Fruit fly (Drosophila melanogaster) whole organism, embryonic: ENCODE data around the gene CG11470.

Experiments
- Abd-B ChIP-seq: fragments of 200-800 bp; sonication (Bioruptor generic); optimal IDR thresholded peaks from 2 replicates; lab custom pipeline; 2018; ENCODE audit warnings: missing biosample characterization, mild to moderate bottlenecking, missing genetic modification characterization, moderate library complexity
- Antp ChIP-seq: fragments of 200-800 bp; sonication (Bioruptor generic); optimal IDR thresholded peaks from 3 replicates; lab custom pipeline; 2016; ENCODE audit warnings: missing biosample characterization, missing genetic modification characterization
- CG10147 ChIP-seq: fragments of 200-800 bp; sonication (Bioruptor generic); optimal IDR thresholded peaks from 2 replicates; lab custom pipeline; 2019; ENCODE audit warnings: missing biosample characterization, mild to moderate bottlenecking, missing genetic modification characterization, moderate library complexity
- CG1024 ChIP-seq: fragments of 200-800 bp; sonication (Bioruptor generic); IDR thresholded peaks from 2 replicates; pipeline ENCODE4 v1.3.6; 2022; ENCODE audit warnings: missing biosample characterization, missing genetic modification characterization
- CG10979 ChIP-seq: fragments of 200-800 bp; sonication (Bioruptor generic); optimal IDR thresholded peaks from 2 replicates; lab custom pipeline; 2018; ENCODE audit warnings: missing biosample characterization, mild to moderate bottlenecking, missing genetic modification characterization, moderate library complexity
- CG11398 ChIP-seq: fragments of 200-800 bp; sonication (Bioruptor generic); optimal IDR thresholded peaks from 2 replicates; lab custom pipeline; 2016; ENCODE audit warnings: missing biosample characterization, missing genetic modification characterization
- CG13624 ChIP-seq: fragments of 200-800 bp; sonication (Bioruptor generic); optimal IDR thresholded peaks from 2 replicates; lab custom pipeline; 2016; ENCODE audit warnings: missing biosample characterization, missing genetic modification characterization
- CG14014 ChIP-seq: fragments of 200-800 bp; sonication (Bioruptor generic); IDR thresholded peaks from 2 replicates; pipeline ENCODE4 v1.3.6; 2022; ENCODE audit warnings: missing biosample characterization, missing genetic modification characterization
- CG14860 ChIP-seq: fragments of 200-800 bp; sonication (Bioruptor generic); IDR thresholded peaks from 3 replicates; pipeline ENCODE4 v1.3.6; 2022; ENCODE audit warnings: missing biosample characterization, missing genetic modification characterization; ENCODE audit not compliant: partially characterized antibody
- CG18262 ChIP-seq: fragments of 200-800 bp; optimal IDR thresholded peaks from 3 replicates; lab custom pipeline; 2019; ENCODE audit warnings: missing biosample characterization, mild to moderate bottlenecking, missing genetic modification characterization, moderate library complexity
- CG2202 ChIP-seq: fragments of 200-800 bp; sonication (Bioruptor generic); optimal IDR thresholded peaks from 2 replicates; lab custom pipeline; 2018; ENCODE audit warnings: missing biosample characterization, mild to moderate bottlenecking, missing genetic modification characterization
- CG2678 ChIP-seq: fragments of 200-800 bp; sonication (Bioruptor generic); optimal IDR thresholded peaks from 3 replicates; lab custom pipeline; 2019; ENCODE audit warnings: missing biosample characterization, mild to moderate bottlenecking, missing genetic modification characterization, moderate library complexity
- CG32532 ChIP-seq: fragments of 200-800 bp; sonication (Bioruptor generic); IDR thresholded peaks from 2 replicates; pipeline ENCODE4 v1.3.6; 2022; ENCODE audit warnings: missing biosample characterization, missing genetic modification characterization
- CG3995 ChIP-seq: fragments of 200-800 bp; sonication (Bioruptor generic); optimal IDR thresholded peaks from 3 replicates; lab custom pipeline; 2016; ENCODE audit warnings: missing biosample characterization, missing genetic modification characterization
- CG5180 ChIP-seq: fragments of 200-800 bp; sonication (Bioruptor generic); optimal IDR thresholded peaks from 3 replicates; lab custom pipeline; 2017; ENCODE audit warnings: missing biosample characterization, missing genetic modification characterization, mild to moderate bottlenecking, moderate library complexity, missing genetic modification reagents
- CG6683 ChIP-seq: fragments of 200-800 bp; sonication (Bioruptor generic); optimal IDR thresholded peaks from 2 replicates; lab custom pipeline; 2017; ENCODE audit warnings: missing biosample characterization, mild to moderate bottlenecking, missing genetic modification characterization, missing genetic modification reagents
- CG6813 ChIP-seq: fragments of 200-800 bp; sonication (Bioruptor generic); optimal IDR thresholded peaks from 2 replicates; lab custom pipeline; 2017; ENCODE audit warnings: missing biosample characterization, missing genetic modification characterization, mild to moderate bottlenecking, moderate library complexity, missing genetic modification reagents
- CG9609 ChIP-seq: fragments of 200-800 bp; sonication (Bioruptor generic); optimal IDR thresholded peaks from 3 replicates; lab custom pipeline; 2016; ENCODE audit warnings: missing biosample characterization, missing genetic modification characterization
- CG9727 ChIP-seq: fragments of 200-800 bp; sonication (Bioruptor generic); optimal IDR thresholded peaks from 3 replicates; lab custom pipeline; 2017; ENCODE audit warnings: missing biosample characterization, mild to moderate bottlenecking, missing genetic modification characterization
- CTCF ChIP-seq: fragments of 200-800 bp; sonication (Bioruptor generic); optimal IDR thresholded peaks from 2 replicates; lab custom pipeline; 2017; ENCODE audit warnings: missing biosample characterization, mild to moderate bottlenecking, missing genetic modification characterization, moderate library complexity
- Dbx ChIP-seq: fragments of 200-800 bp; sonication (Bioruptor generic); IDR thresholded peaks from 3 replicates; pipeline ENCODE4 v1.3.6; 2022; ENCODE audit warnings: missing biosample characterization, missing genetic modification characterization
- Deaf1 ChIP-seq: fragments of 200-800 bp; optimal IDR thresholded peaks from 3 replicates; lab custom pipeline; 2019; ENCODE audit warnings: missing biosample characterization, mild to moderate bottlenecking, missing genetic modification characterization, moderate library complexity
- Dek ChIP-seq: fragments of 200-800 bp; sonication (Bioruptor generic); optimal IDR thresholded peaks from 3 replicates; lab custom pipeline; 2019; ENCODE audit warnings: missing biosample characterization, mild to moderate bottlenecking, missing genetic modification characterization, moderate library complexity
- Hey ChIP-seq: fragments of 200-800 bp; sonication (Bioruptor generic); optimal IDR thresholded peaks from 3 replicates; lab custom pipeline; 2018; ENCODE audit warnings: missing biosample characterization, mild to moderate bottlenecking, missing genetic modification characterization
- Max ChIP-seq: fragments of 200-800 bp; sonication (Bioruptor generic); optimal IDR thresholded peaks from 2 replicates; lab custom pipeline; 2016; ENCODE audit warnings: missing biosample characterization, mild to moderate bottlenecking, missing genetic modification characterization
- Med ChIP-seq: fragments of 200-800 bp; sonication (Bioruptor generic); peaks from one replicate; lab custom pipeline; 2016; ENCODE audit warnings: missing biosample characterization, missing genetic modification characterization, mild to moderate bottlenecking, inconsistent platforms, moderate library complexity
- Neu2 ChIP-seq: fragments of 200-800 bp; sonication (Bioruptor generic); optimal IDR thresholded peaks from 3 replicates; lab custom pipeline; 2016; ENCODE audit warnings: missing biosample characterization, missing genetic modification characterization, borderline replicate concordance
- Opbp ChIP-seq: fragments of 200-800 bp; sonication (Bioruptor generic); IDR thresholded peaks from 3 replicates; pipeline ENCODE4 v1.3.6; 2022; ENCODE audit warnings: missing biosample characterization, missing genetic modification characterization; ENCODE audit not compliant: partially characterized antibody
- Pdp1 ChIP-seq, 2 experiments: fragments of 200-800 bp; sonication (Bioruptor generic); optimal IDR thresholded peaks; 3 replicates each; lab custom pipeline; 2016; ENCODE audit warnings: missing biosample characterization in 2 of 2, missing genetic modification characterization in 2 of 2, mild to moderate bottlenecking in 1 of 2, moderate library complexity in 1 of 2
- Ravus ChIP-seq: fragments of 200-800 bp; sonication (Bioruptor generic); IDR thresholded peaks from 2 replicates; pipeline ENCODE4 v1.3.6; 2022; ENCODE audit warnings: missing biosample characterization, missing genetic modification characterization
- Spps ChIP-seq: fragments of 200-800 bp; sonication (Bioruptor generic); optimal IDR thresholded peaks from 2 replicates; lab custom pipeline; 2018; ENCODE audit warnings: missing biosample characterization, mild to moderate bottlenecking, missing genetic modification characterization
- Trl ChIP-seq, 3 experiments: fragments of >200 bp in 2 of 3; fragments of 200-800 bp in 1 of 3; sonication (Bioruptor generic) in 1 of 3; optimal IDR thresholded peaks; 2 replicates in 1 of 3; 3 replicates in 2 of 3; lab custom pipeline; 2016 to 2017; ENCODE audit warnings: missing biosample characterization in 1 of 3, missing genetic modification characterization in 1 of 3
- YL-1 ChIP-seq: fragments of 200-800 bp; sonication (Bioruptor generic); optimal IDR thresholded peaks from 3 replicates; lab custom pipeline; 2017; ENCODE audit warnings: missing biosample characterization, mild to moderate bottlenecking, missing genetic modification characterization
- ab ChIP-seq: fragments of 200-800 bp; sonication (Bioruptor generic); optimal IDR thresholded peaks from 2 replicates; lab custom pipeline; 2016; ENCODE audit warnings: missing biosample characterization, missing genetic modification characterization
- abd-A ChIP-seq: fragments of 200-800 bp; sonication (Bioruptor generic); optimal IDR thresholded peaks from 3 replicates; lab custom pipeline; 2019; ENCODE audit warnings: missing biosample characterization, mild to moderate bottlenecking, missing genetic modification characterization, moderate library complexity
- chinmo ChIP-seq: fragments of 200-800 bp; sonication (Bioruptor generic); IDR thresholded peaks from 4 replicates; pipeline ENCODE4 v1.3.6; 2022; ENCODE audit warnings: missing biosample characterization, missing genetic modification characterization; ENCODE audit not compliant: partially characterized antibody
- gcm ChIP-seq: fragments of 200-800 bp; sonication (Bioruptor generic); optimal IDR thresholded peaks from 2 replicates; lab custom pipeline; 2019; ENCODE audit warnings: missing biosample characterization, mild to moderate bottlenecking, missing genetic modification characterization, moderate library complexity
- gsb-n ChIP-seq: fragments of 200-800 bp; sonication (Bioruptor generic); optimal IDR thresholded peaks from 3 replicates; lab custom pipeline; 2018; ENCODE audit warnings: missing biosample characterization, mild to moderate bottlenecking, missing genetic modification characterization
- ken ChIP-seq: fragments of 200-800 bp; sonication (Bioruptor generic); IDR thresholded peaks from 3 replicates; pipeline ENCODE4 v1.3.6; 2022; ENCODE audit warnings: missing biosample characterization, missing genetic modification characterization
- mld ChIP-seq: fragments of 200-800 bp; sonication (Bioruptor generic); IDR thresholded peaks from 3 replicates; pipeline ENCODE4 v1.3.6; 2022; ENCODE audit warnings: missing biosample characterization, missing genetic modification characterization; ENCODE audit not compliant: partially characterized antibody
- nau ChIP-seq: fragments of 200-800 bp; sonication (Bioruptor generic); optimal IDR thresholded peaks from 3 replicates; lab custom pipeline; 2017; ENCODE audit warnings: missing biosample characterization, mild to moderate bottlenecking, missing genetic modification characterization, missing genetic modification reagents
- nerfin-1 ChIP-seq: fragments of 200-800 bp; sonication (Bioruptor generic); optimal IDR thresholded peaks from 3 replicates; lab custom pipeline; 2019; ENCODE audit warnings: missing biosample characterization, mild to moderate bottlenecking, missing genetic modification characterization, moderate library complexity
- odd ChIP-seq: fragments of 200-800 bp; sonication (Bioruptor generic); optimal IDR thresholded peaks from 2 replicates; lab custom pipeline; 2017; ENCODE audit warnings: missing biosample characterization, mild to moderate bottlenecking, missing genetic modification characterization
- pita ChIP-seq: fragments of 200-800 bp; sonication (Bioruptor generic); optimal IDR thresholded peaks from 2 replicates; lab custom pipeline; 2017; ENCODE audit warnings: missing biosample characterization, mild to moderate bottlenecking, missing genetic modification characterization
- seq ChIP-seq: fragments of 200-800 bp; sonication (Bioruptor generic); IDR thresholded peaks from 2 replicates; pipeline ENCODE4 v1.3.6; 2022; ENCODE audit warnings: missing biosample characterization, missing genetic modification characterization
- sima ChIP-seq: fragments of 200-800 bp; sonication (Bioruptor generic); optimal IDR thresholded peaks from 2 replicates; lab custom pipeline; 2016; ENCODE audit warnings: missing biosample characterization, missing genetic modification characterization
- zen ChIP-seq: fragments of 200-800 bp; sonication (Bioruptor generic); optimal IDR thresholded peaks from 3 replicates; lab custom pipeline; 2018; ENCODE audit warnings: missing biosample characterization, mild to moderate bottlenecking, missing genetic modification characterization, moderate library complexity

CG11470 gene

dm6 chr3R:29552830-29553583, 36.6 kb downstream of the CG11470 start (continued):
- no peak for TF ChIP-seq CG11398 (GFP tag; lab: Kevin White, UChicago)
- no peak for TF ChIP-seq Abd-B (GFP tag; lab: Kevin White, UChicago)
- TF ChIP-seq gsb-n (tag; lab: Kevin White, UChicago): peak; percentile 58
- no peak for TF ChIP-seq gcm (GFP tag; lab: Kevin White, UChicago)
- TF ChIP-seq sima: no peak
- no peak for TF ChIP-seq Dbx (GFP tag; lab: Robert Waterston, UW)
- TF ChIP-seq CG5180: no peak
- no peak for TF ChIP-seq CG2202 (tag; lab: Kevin White, UChicago)
- TF ChIP-seq CG6683 (GFP tag; lab: Kevin White, UChicago): no peak
- TF ChIP-seq Trl (optimal IDR thresholded peaks at IDR 0.05; lab: Kevin White, UChicago): no peak
- no peak for TF ChIP-seq Trl (GFP tag; optimal IDR thresholded peaks at IDR 0.05; lab: Kevin White, UChicago)
- TF ChIP-seq ab (GFP tag; lab: Kevin White, UChicago): no peak
- peak; percentile 35 for TF ChIP-seq Med
- TF ChIP-seq CG14014 (GFP tag; lab: Robert Waterston, UW): no peak
- no peak for TF ChIP-seq CG18262 (tag; lab: Kevin White, UChicago)
- TF ChIP-seq CG10979 (tag; lab: Kevin White, UChicago): no peak
- no peak for TF ChIP-seq CG13624
- peak; percentile 17; the same call in 1 of the 2 replicates for TF ChIP-seq CG32532 (GFP tag; lab: Robert Waterston, UW)
- TF ChIP-seq CG3995: no peak
- TF ChIP-seq Dek (tag; lab: Kevin White, UChicago): no peak
- TF ChIP-seq Hey (tag; lab: Kevin White, UChicago): peak; percentile 64
- peak; percentile 81 for TF ChIP-seq CTCF (GFP tag; lab: Kevin White, UChicago)
- peak; percentile 73 for TF ChIP-seq Deaf1
- TF ChIP-seq YL-1: no peak
- peak; percentile 65 for TF ChIP-seq seq (GFP tag; lab: Robert Waterston, UW)
- TF ChIP-seq odd (GFP tag; lab: Kevin White, UChicago): no peak
- no peak for TF ChIP-seq Pdp1 (GFP tag; optimal IDR thresholded peaks at IDR 0.05; lab: Kevin White, UChicago)
- TF ChIP-seq Neu2 (GFP tag; lab: Kevin White, UChicago): no peak
- TF ChIP-seq pita: no peak
- no peak for TF ChIP-seq CG6813 (GFP tag; lab: Kevin White, UChicago)
- no peak for TF ChIP-seq Antp (GFP tag; lab: Kevin White, UChicago)
- no peak for TF ChIP-seq Max (GFP tag; lab: Kevin White, UChicago)
- TF ChIP-seq CG2678 (tag; lab: Kevin White, UChicago): no peak
- TF ChIP-seq Opbp: no peak
- TF ChIP-seq abd-A (tag; lab: Kevin White, UChicago): peak; percentile 96
- no peak for TF ChIP-seq ken (GFP tag; lab: Robert Waterston, UW)
- TF ChIP-seq Ravus: no peak
- TF ChIP-seq nau (GFP tag; lab: Kevin White, UChicago): no peak
- no peak for TF ChIP-seq CG9727 (GFP tag; lab: Kevin White, UChicago)
- no peak for TF ChIP-seq CG10147
- TF ChIP-seq nerfin-1 (tag; lab: Kevin White, UChicago): peak; percentile 68
- TF ChIP-seq CG1024: no peak
- no peak for TF ChIP-seq CG9609 (GFP tag; lab: Kevin White, UChicago)
- TF ChIP-seq chinmo (GFP tag; lab: Robert Waterston, UW): 0 out of 4 replicates have a peak, but pooled peaks have one; percentile 9
- peak; percentile 42 for TF ChIP-seq zen (tag; lab: Kevin White, UChicago)
- no peak for TF ChIP-seq Spps (tag; lab: Kevin White, UChicago)
- no peak for TF ChIP-seq mld (GFP tag; lab: Robert Waterston, UW)
- TF ChIP-seq CG14860 (GFP tag; lab: Robert Waterston, UW): 0 out of 3 replicates have a peak, but pooled peaks have one; percentile 33
